Worm (Caenorhabditis elegans) whole organism, L2 larva: ENCODE measurements around the gene F40G9.8.

ENCODE experiments used
- F13H6.1 ChIP-seq: sonication (generic microtip); optimal IDR thresholded peaks from 2 replicates; lab custom pipeline; 2016; ENCODE audit warnings: missing genetic modification characterization, missing compliant biosample characterization
- R02D3.7 ChIP-seq: fragments of 150-350 bp; optimal IDR thresholded peaks from 2 replicates; lab custom pipeline; 2014; ENCODE audit warnings: missing biosample characterization, missing genetic modification characterization
- aly-2 ChIP-seq: fragments of 150-350 bp; optimal IDR thresholded peaks from 2 replicates; lab custom pipeline; 2014; ENCODE audit warnings: missing biosample characterization, missing genetic modification characterization
- dmd-4 ChIP-seq: sonication (generic microtip); optimal IDR thresholded peaks from 2 replicates; lab custom pipeline; 2017; ENCODE audit warnings: missing biosample characterization, missing genetic modification characterization
- egl-27 ChIP-seq: sonication (generic microtip); optimal IDR thresholded peaks from 3 replicates; lab custom pipeline; 2017; ENCODE audit warnings: missing biosample characterization, missing genetic modification reagents, missing genetic modification characterization
- elt-3 ChIP-seq: sonication (generic microtip); optimal IDR thresholded peaks from 2 replicates; lab custom pipeline; 2017; ENCODE audit warnings: missing biosample characterization, missing genetic modification characterization
- mab-5 ChIP-seq: fragments of 150-350 bp; optimal IDR thresholded peaks from 2 replicates; lab custom pipeline; 2014; ENCODE audit warnings: missing biosample characterization, missing genetic modification characterization
- nhr-11 ChIP-seq: fragments of 150-350 bp; optimal IDR thresholded peaks from 2 replicates; lab custom pipeline; 2014; ENCODE audit warnings: missing biosample characterization, missing genetic modification characterization
- nhr-129 ChIP-seq: fragments of 150-350 bp; optimal IDR thresholded peaks from 2 replicates; lab custom pipeline; 2014; ENCODE audit warnings: missing biosample characterization, missing genetic modification characterization
- nhr-23 ChIP-seq: fragments of 150-350 bp; optimal IDR thresholded peaks from 2 replicates; lab custom pipeline; 2014; ENCODE audit warnings: missing biosample characterization, missing genetic modification reagents, missing genetic modification characterization
- nhr-77 ChIP-seq: fragments of 150-350 bp; optimal IDR thresholded peaks from 2 replicates; lab custom pipeline; 2014; ENCODE audit warnings: missing biosample characterization, missing genetic modification characterization
- sem-4 ChIP-seq: fragments of 150-350 bp; optimal IDR thresholded peaks from 2 replicates; lab custom pipeline; 2014; ENCODE audit warnings: missing biosample characterization, missing genetic modification reagents, missing genetic modification characterization
- unc-62 ChIP-seq: fragments of 150-350 bp; optimal IDR thresholded peaks from 2 replicates; lab custom pipeline; 2014; ENCODE audit warnings: missing biosample characterization, missing genetic modification reagents, missing genetic modification characterization
- zag-1 ChIP-seq: fragments of 150-350 bp; optimal IDR thresholded peaks from 2 replicates; lab custom pipeline; 2014; ENCODE audit warnings: missing biosample characterization, missing genetic modification characterization

ce11 chrIII:169478-169877, 4.8 kb upstream of the F40G9.8 start, which contains the start of gene F40G9.18:
- no peak for TF ChIP-seq nhr-77 (tag; lab: Kevin White, UChicago)
- TF ChIP-seq F13H6.1 (tag; lab: Kevin White, UChicago) = no peak
- no peak for TF ChIP-seq egl-27
- no peak for TF ChIP-seq zag-1 (tag; lab: Kevin White, UChicago)
- TF ChIP-seq unc-62 (GFP tag; lab: Kevin White, UChicago) = no peak
- TF ChIP-seq nhr-11 = no peak
- no peak for TF ChIP-seq aly-2 (tag; lab: Kevin White, UChicago)
- no peak for TF ChIP-seq nhr-129 (tag; lab: Kevin White, UChicago)
- no peak for TF ChIP-seq R02D3.7 (tag; lab: Kevin White, UChicago)
- no peak for TF ChIP-seq sem-4 (tag; lab: Kevin White, UChicago)
- TF ChIP-seq dmd-4 = no peak
- TF ChIP-seq mab-5 = no peak
- no peak for TF ChIP-seq elt-3
- TF ChIP-seq nhr-23 (tag; lab: Kevin White, UChicago) = no peak
